Fruit fly (Drosophila melanogaster) whole organism, embryonic: ENCODE measurements around the gene CG8420.

ENCODE experiments used
- Aef1 ChIP-seq: fragments of 200-800 bp; sonication (Bioruptor generic); IDR thresholded peaks from 3 replicates; pipeline ENCODE4 v1.3.6; 2022; ENCODE audit warnings: missing biosample characterization, missing genetic modification characterization
- Bdp1 ChIP-seq: fragments of 200-800 bp; sonication (Bioruptor generic); optimal IDR thresholded peaks from 3 replicates; lab custom pipeline; 2016; ENCODE audit warnings: missing biosample characterization, missing genetic modification characterization
- CG10274 ChIP-seq: fragments of 200-800 bp; sonication (Bioruptor generic); optimal IDR thresholded peaks from 3 replicates; lab custom pipeline; 2017; ENCODE audit warnings: missing biosample characterization, mild to moderate bottlenecking, missing genetic modification characterization
- CG10366 ChIP-seq: fragments of 200-800 bp; sonication (Bioruptor generic); IDR thresholded peaks from 2 replicates; pipeline ENCODE4 v1.3.6; 2022; ENCODE audit warnings: missing biosample characterization, missing genetic modification characterization
- CG10565 ChIP-seq: fragments of 200-800 bp; sonication (Bioruptor generic); optimal IDR thresholded peaks from 3 replicates; lab custom pipeline; 2016; ENCODE audit warnings: missing biosample characterization, mild to moderate bottlenecking, missing genetic modification characterization
- CG11723 ChIP-seq: fragments of 200-800 bp; sonication (Bioruptor generic); optimal IDR thresholded peaks from 2 replicates; lab custom pipeline; 2017; ENCODE audit warnings: missing biosample characterization, mild to moderate bottlenecking, missing genetic modification characterization
- CG12155 ChIP-seq: fragments of 200-800 bp; sonication (Bioruptor generic); optimal IDR thresholded peaks from 3 replicates; lab custom pipeline; 2016; ENCODE audit warnings: missing biosample characterization, missing genetic modification characterization
- CG14965 ChIP-seq: fragments of 200-800 bp; sonication (Bioruptor generic); optimal IDR thresholded peaks from 2 replicates; lab custom pipeline; 2016; ENCODE audit warnings: missing biosample characterization, missing genetic modification characterization, borderline replicate concordance
- CG15073 ChIP-seq: fragments of 200-800 bp; sonication (Bioruptor generic); optimal IDR thresholded peaks from 2 replicates; lab custom pipeline; 2016; ENCODE audit warnings: missing biosample characterization, missing genetic modification characterization
- CG16815 ChIP-seq: fragments of 200-800 bp; sonication (Bioruptor generic); optimal IDR thresholded peaks from 3 replicates; lab custom pipeline; 2017; ENCODE audit warnings: missing biosample characterization, mild to moderate bottlenecking, missing genetic modification characterization
- CG2120 ChIP-seq: fragments of 200-800 bp; sonication (Bioruptor generic); optimal IDR thresholded peaks from 3 replicates; lab custom pipeline; 2016; ENCODE audit warnings: missing biosample characterization, missing genetic modification characterization
- CG2678 ChIP-seq: fragments of 200-800 bp; sonication (Bioruptor generic); optimal IDR thresholded peaks from 3 replicates; lab custom pipeline; 2019; ENCODE audit warnings: missing biosample characterization, mild to moderate bottlenecking, missing genetic modification characterization, moderate library complexity
- CG2712 ChIP-seq: fragments of 200-800 bp; optimal IDR thresholded peaks from 3 replicates; lab custom pipeline; 2019; ENCODE audit warnings: missing biosample characterization, mild to moderate bottlenecking, missing genetic modification characterization, moderate library complexity
- CG30020 ChIP-seq: fragments of 200-800 bp; optimal IDR thresholded peaks from 2 replicates; lab custom pipeline; 2019; ENCODE audit warnings: missing biosample characterization, mild to moderate bottlenecking, missing genetic modification characterization, moderate library complexity
- CG3163 ChIP-seq: fragments of 200-800 bp; sonication (Bioruptor generic); optimal IDR thresholded peaks from 3 replicates; lab custom pipeline; 2016; ENCODE audit warnings: missing biosample characterization, missing genetic modification characterization
- CG34224 ChIP-seq: fragments of 200-800 bp; sonication (Bioruptor generic); IDR thresholded peaks from 3 replicates; pipeline ENCODE4 v1.3.6; 2022; ENCODE audit warnings: missing biosample characterization, missing genetic modification characterization; ENCODE audit not compliant: partially characterized antibody
- CG3726 ChIP-seq: fragments of 200-800 bp; sonication (Bioruptor generic); IDR thresholded peaks from 3 replicates; pipeline ENCODE4, ENCODE4 v1.3.6; 2022; ENCODE audit warnings: missing biosample characterization, missing genetic modification characterization
- CG4282 ChIP-seq: fragments of 200-800 bp; sonication (Bioruptor generic); optimal IDR thresholded peaks from 2 replicates; lab custom pipeline; 2016; ENCODE audit warnings: missing biosample characterization, missing genetic modification characterization
- CG6654 ChIP-seq: fragments of 200-800 bp; sonication (Bioruptor generic); optimal IDR thresholded peaks from 2 replicates; lab custom pipeline; 2017; ENCODE audit warnings: missing biosample characterization, mild to moderate bottlenecking, missing genetic modification characterization
- CG6683 ChIP-seq: fragments of 200-800 bp; sonication (Bioruptor generic); optimal IDR thresholded peaks from 2 replicates; lab custom pipeline; 2017; ENCODE audit warnings: missing biosample characterization, mild to moderate bottlenecking, missing genetic modification characterization, missing genetic modification reagents
- CG9609 ChIP-seq: fragments of 200-800 bp; sonication (Bioruptor generic); optimal IDR thresholded peaks from 3 replicates; lab custom pipeline; 2016; ENCODE audit warnings: missing biosample characterization, missing genetic modification characterization
- CG9797 ChIP-seq: fragments of 200-800 bp; sonication (Bioruptor generic); optimal IDR thresholded peaks from 3 replicates; lab custom pipeline; 2018; ENCODE audit warnings: missing biosample characterization, mild to moderate bottlenecking, missing genetic modification characterization
- D19A ChIP-seq: fragments of 200-800 bp; optimal IDR thresholded peaks from 3 replicates; lab custom pipeline; 2019; ENCODE audit warnings: missing biosample characterization, mild to moderate bottlenecking, missing genetic modification characterization, moderate library complexity
- D19B ChIP-seq: fragments of 200-800 bp; sonication (Bioruptor generic); optimal IDR thresholded peaks from 2 replicates; lab custom pipeline; 2017; ENCODE audit warnings: missing biosample characterization, mild to moderate bottlenecking, missing genetic modification characterization
- Dfd ChIP-seq, 2 experiments: fragments of >200 bp; optimal IDR thresholded peaks; 2 replicates each; lab custom pipeline; 2017; ENCODE audit warnings: missing biosample characterization in 2 of 2, missing genetic modification characterization in 2 of 2
- ERR ChIP-seq: fragments of 200-800 bp; sonication (Bioruptor generic); optimal IDR thresholded peaks from 2 replicates; lab custom pipeline; 2016; ENCODE audit warnings: missing biosample characterization, missing genetic modification characterization
- H2.0 ChIP-seq: fragments of 200-800 bp; sonication (Bioruptor generic); IDR thresholded peaks from 2 replicates; pipeline ENCODE4 v1.3.6; 2022; ENCODE audit warnings: missing biosample characterization, missing genetic modification characterization
- HHEX ChIP-seq: fragments of 200-800 bp; sonication (Bioruptor generic); optimal IDR thresholded peaks from 3 replicates; lab custom pipeline; 2017; ENCODE audit warnings: missing biosample characterization, mild to moderate bottlenecking, missing genetic modification characterization, missing genetic modification reagents
- Hr51 ChIP-seq, 2 experiments: fragments of 200-800 bp; sonication (Bioruptor generic); optimal IDR thresholded peaks; 2 replicates in 1 of 2; 3 replicates in 1 of 2; lab custom pipeline; 2016 to 2018; ENCODE audit warnings: missing biosample characterization in 2 of 2, missing genetic modification characterization in 2 of 2, mild to moderate bottlenecking in 1 of 2, moderate library complexity in 1 of 2
- Jarid2 ChIP-seq: fragments of 200-800 bp; sonication (Bioruptor generic); optimal IDR thresholded peaks from 3 replicates; lab custom pipeline; 2017; ENCODE audit warnings: mild to moderate bottlenecking, missing biosample characterization, missing genetic modification reagents, missing genetic modification characterization
- Optix ChIP-seq: fragments of 200-800 bp; sonication (Bioruptor generic); IDR thresholded peaks from 3 replicates; pipeline ENCODE4 v1.3.6; 2022; ENCODE audit warnings: missing biosample characterization, missing genetic modification characterization
- Stat92E ChIP-seq, 3 experiments: fragments of >200 bp in 2 of 3; fragments of 200-800 bp in 1 of 3; sonication (Bioruptor generic) in 1 of 3; optimal IDR thresholded peaks; 2 replicates each; lab custom pipeline; 2017 to 2019; ENCODE audit warnings: missing biosample characterization in 3 of 3, missing genetic modification characterization in 3 of 3, mild to moderate bottlenecking in 1 of 3, moderate library complexity in 1 of 3
- bsh ChIP-seq, 2 experiments: fragments of 200-800 bp; sonication (Bioruptor generic); optimal IDR thresholded peaks; 2 replicates each; lab custom pipeline; 2017 to 2018; ENCODE audit warnings: mild to moderate bottlenecking in 2 of 2, missing biosample characterization in 2 of 2, missing genetic modification characterization in 2 of 2, moderate library complexity in 1 of 2
- cg ChIP-seq: fragments of 200-800 bp; sonication (Bioruptor generic); optimal IDR thresholded peaks from 3 replicates; lab custom pipeline; 2019; ENCODE audit warnings: missing biosample characterization, mild to moderate bottlenecking, missing genetic modification characterization, moderate library complexity
- dati ChIP-seq: fragments of 200-800 bp; sonication (Bioruptor generic); IDR thresholded peaks from 2 replicates; pipeline ENCODE4 v1.3.6; 2022; ENCODE audit warnings: missing biosample characterization, missing genetic modification characterization
- dmrt11E ChIP-seq: fragments of 200-800 bp; sonication (Bioruptor generic); optimal IDR thresholded peaks from 3 replicates; lab custom pipeline; 2018; ENCODE audit warnings: missing biosample characterization, mild to moderate bottlenecking, missing genetic modification characterization, moderate library complexity
- dpn ChIP-seq, 2 experiments: fragments of 200-800 bp; sonication (Bioruptor generic); optimal IDR thresholded peaks; 3 replicates each; lab custom pipeline; 2016; ENCODE audit warnings: missing biosample characterization in 2 of 2, missing genetic modification characterization in 2 of 2
- ems ChIP-seq: fragments of 200-800 bp; sonication (Bioruptor generic); optimal IDR thresholded peaks from 3 replicates; lab custom pipeline; 2016; ENCODE audit warnings: missing biosample characterization, missing genetic modification characterization
- gsb ChIP-seq: fragments of 200-800 bp; sonication (Bioruptor generic); IDR thresholded peaks from 2 replicates; pipeline ENCODE4 v1.3.6; 2022; ENCODE audit warnings: missing biosample characterization, missing genetic modification characterization
- gsb-n ChIP-seq: fragments of 200-800 bp; sonication (Bioruptor generic); optimal IDR thresholded peaks from 3 replicates; lab custom pipeline; 2018; ENCODE audit warnings: missing biosample characterization, mild to moderate bottlenecking, missing genetic modification characterization
- hkb ChIP-seq, 2 experiments: fragments of 200-800 bp in 1 of 2; fragments of >200 bp in 1 of 2; sonication (Bioruptor generic) in 1 of 2; IDR thresholded peaks in 1 of 2; optimal IDR thresholded peaks in 1 of 2; 2 replicates each; pipeline versions ENCODE4 v1.3.6 to Lab custom; 2017 to 2022; ENCODE audit warnings: missing biosample characterization in 1 of 2, missing genetic modification characterization in 1 of 2
- nom ChIP-seq: fragments of 200-800 bp; sonication (Bioruptor generic); optimal IDR thresholded peaks from 2 replicates; lab custom pipeline; 2017; ENCODE audit warnings: missing biosample characterization, missing genetic modification characterization, mild to moderate bottlenecking, moderate library complexity, missing genetic modification reagents
- pita ChIP-seq: fragments of 200-800 bp; sonication (Bioruptor generic); optimal IDR thresholded peaks from 2 replicates; lab custom pipeline; 2017; ENCODE audit warnings: missing biosample characterization, mild to moderate bottlenecking, missing genetic modification characterization
- psq ChIP-seq: fragments of 200-800 bp; sonication (Bioruptor generic); optimal IDR thresholded peaks from 2 replicates; lab custom pipeline; 2017; ENCODE audit warnings: missing biosample characterization, missing genetic modification characterization
- sob ChIP-seq: fragments of 200-800 bp; sonication (Bioruptor generic); IDR thresholded peaks from 2 replicates; pipeline ENCODE4 v1.3.6; 2022; ENCODE audit warnings: missing biosample characterization, missing genetic modification characterization
- sqz ChIP-seq: fragments of 200-800 bp; sonication (Bioruptor generic); optimal IDR thresholded peaks from 3 replicates; lab custom pipeline; 2018; ENCODE audit warnings: missing biosample characterization, mild to moderate bottlenecking, missing genetic modification characterization
- sug ChIP-seq: fragments of 200-800 bp; optimal IDR thresholded peaks from 2 replicates; lab custom pipeline; 2019; ENCODE audit warnings: missing biosample characterization, mild to moderate bottlenecking, missing genetic modification characterization, moderate library complexity
- tll ChIP-seq, 2 experiments: fragments of 200-800 bp in 1 of 2; fragments of >200 bp in 1 of 2; sonication (Bioruptor generic) in 1 of 2; optimal IDR thresholded peaks; 2 replicates each; lab custom pipeline; 2017 to 2019; ENCODE audit warnings: missing biosample characterization in 2 of 2, missing genetic modification characterization in 2 of 2, mild to moderate bottlenecking in 1 of 2, moderate library complexity in 1 of 2
- unc-4 ChIP-seq: fragments of 200-800 bp; sonication (Bioruptor generic); IDR thresholded peaks from 2 replicates; pipeline ENCODE4 v1.3.6; 2022; ENCODE audit warnings: missing biosample characterization, missing genetic modification characterization; ENCODE audit not compliant: partially characterized antibody

The CG8420 gene

dm6 chr3R:9229996-9230601 lies 16.4 kb upstream of the CG8420 start (continued):
- TF ChIP-seq CG3163 (GFP tag; lab: Kevin White, UChicago) (no peak), Hr51 (GFP tag; optimal IDR thresholded peaks at IDR 0.05; lab: Kevin White, UChicago) (peak in 1 of 2 experiments; percentile 18), CG12155 (GFP tag; lab: Kevin White, UChicago) (peak; percentile 2), HHEX (GFP tag; lab: Kevin White, UChicago) (no peak), sug (no peak), CG16815 (GFP tag; lab: Kevin White, UChicago) (no peak), Aef1 (no peak), CG6683 (GFP tag; lab: Kevin White, UChicago) (no peak), CG2678 (tag; lab: Kevin White, UChicago) (peak; percentile 35), CG2712 (tag; lab: Kevin White, UChicago) (peak; percentile 22), CG2120 (GFP tag; lab: Kevin White, UChicago) (peak; percentile 38), gsb-n (peak; percentile 0), gsb (GFP tag; lab: Robert Waterston, UW) (no peak), CG9609 (GFP tag; lab: Kevin White, UChicago) (no peak), H2.0 (GFP tag; lab: Robert Waterston, UW) (0 out of 2 replicates have a peak, but pooled peaks have one; percentile 6), ems (GFP tag; lab: Kevin White, UChicago) (no peak), cg (GFP tag; lab: Kevin White, UChicago) (no peak), CG9797 (GFP tag; lab: Kevin White, UChicago) (no peak), sqz (GFP tag; lab: Kevin White, UChicago) (no peak), CG10274 (GFP tag; lab: Kevin White, UChicago) (peak; percentile 64), D19B (GFP tag; lab: Kevin White, UChicago) (peak; percentile 89), Optix (GFP tag; lab: Robert Waterston, UW) (no peak), CG6654 (GFP tag; lab: Kevin White, UChicago) (no peak), Jarid2 (GFP tag; lab: Kevin White, UChicago) (no peak), dpn (GFP tag; optimal IDR thresholded peaks at IDR 0.05; lab: Kevin White, UChicago) (no peak), unc-4 (GFP tag; lab: Robert Waterston, UW) (no peak), CG10565 (GFP tag; lab: Kevin White, UChicago) (no peak), CG34224 (no peak), Dfd (GFP tag; optimal IDR thresholded peaks at IDR 0.05; lab: Kevin White, UChicago) (no peak), CG4282 (GFP tag; lab: Kevin White, UChicago) (no peak), bsh (GFP tag; optimal IDR thresholded peaks at IDR 0.05; lab: Kevin White, UChicago) (peak in 1 of 2 experiments; percentile 43), tll (GFP tag; optimal IDR thresholded peaks at IDR 0.05; lab: Kevin White, UChicago) (no peak), dmrt11E (tag; lab: Kevin White, UChicago) (peak; percentile 37), CG10366 (GFP tag; lab: Robert Waterston, UW) (no peak), dati (no peak), psq (GFP tag; lab: Kevin White, UChicago) (no peak), D19A (peak; percentile 67), CG14965 (GFP tag; lab: Kevin White, UChicago) (no peak), Stat92E (GFP tag; optimal IDR thresholded peaks at IDR 0.05; lab: Kevin White, UChicago) (no peak), hkb (optimal IDR thresholded peaks at IDR 0.05; lab: Kevin White, UChicago) (no peak), hkb (GFP tag; IDR thresholded peaks at IDR 0.05; lab: Robert Waterston, UW) (peak; percentile 37; the same call in 1 of the 2 replicates), Bdp1 (GFP tag; lab: Kevin White, UChicago) (no peak), nom (no peak), CG30020 (tag; lab: Kevin White, UChicago) (no peak), pita (no peak), CG15073 (no peak), CG11723 (no peak), CG3726 (GFP tag; lab: Robert Waterston, UW) (no peak), sob (no peak), ERR (GFP tag; lab: Kevin White, UChicago) (no peak)
